Worm (Caenorhabditis elegans): ENCODE data around the gene F45E1.4.

DNA sequence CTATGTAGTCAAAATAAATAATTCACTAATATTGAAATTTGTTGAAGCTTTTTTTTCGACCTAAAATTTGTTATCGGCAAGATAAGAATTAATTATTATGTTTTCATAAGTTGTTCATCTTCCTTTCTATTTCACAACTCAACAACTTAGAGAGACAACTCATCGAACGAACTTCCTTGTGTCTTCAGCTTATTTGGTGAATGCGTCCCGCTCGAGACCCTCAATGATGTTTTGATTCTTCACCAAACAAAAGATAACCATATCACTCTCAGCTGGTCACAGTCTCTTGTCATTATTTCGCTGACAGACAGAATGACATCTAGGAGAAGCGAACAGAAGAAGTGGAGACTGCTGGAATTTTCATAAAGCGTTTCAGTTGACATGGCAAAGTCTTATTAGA, 1.0 kb upstream of the F45E1.4 start:
- no peak for TF ChIP-seq fos-1 (tag; optimal IDR thresholded peaks at IDR 0.05)
- TF ChIP-seq nhr-12 (tag; optimal IDR thresholded peaks at IDR 0.05): no peak
- no peak for TF ChIP-seq F13H6.1 (tag; optimal IDR thresholded peaks at IDR 0.05)
- TF ChIP-seq nhr-6 (tag; optimal IDR thresholded peaks at IDR 0.05): no peak
- TF ChIP-seq lin-11 (tag; optimal IDR thresholded peaks at IDR 0.05): no peak
- TF ChIP-seq mdl-1 (tag; optimal IDR thresholded peaks at IDR 0.05): no peak
- TF ChIP-seq elt-3 (tag; optimal IDR thresholded peaks at IDR 0.05): no peak
- TF ChIP-seq lin-13 (GFP tag; optimal IDR thresholded peaks at IDR 0.05): no peak
- no peak for TF ChIP-seq unc-39 (tag; optimal IDR thresholded peaks at IDR 0.05)
- TF ChIP-seq egl-27 (tag; optimal IDR thresholded peaks at IDR 0.05): no peak
- TF ChIP-seq unc-62 (GFP tag; optimal IDR thresholded peaks at IDR 0.05): no peak
- TF ChIP-seq ZK546.5 (tag; optimal IDR thresholded peaks at IDR 0.05): no peak
